Worm (Caenorhabditis elegans): ENCODE results near the gene tatn-1.
A peak's percentile ranks its signal among the peaks of the same experiment; 100 is the strongest.

Gene tatn-1

ce11 chrX:14812061-14812460 lies 21.3 kb downstream of the tatn-1 start, which contains the start of gene T04C10.3:
Gene T04C10.3 (plus strand): TSS chrX:14812361.
- TF ChIP-seq ceh-90 (tag; optimal IDR thresholded peaks at IDR 0.05) (no peak), dsc-1 (tag; optimal IDR thresholded peaks at IDR 0.05) (no peak), nhr-11 (tag; optimal IDR thresholded peaks at IDR 0.05) (no peak), snu-23 (GFP tag; optimal IDR thresholded peaks at IDR 0.05) (no peak), nhr-237 (tag; optimal IDR thresholded peaks at IDR 0.05) (no peak)

DNA sequence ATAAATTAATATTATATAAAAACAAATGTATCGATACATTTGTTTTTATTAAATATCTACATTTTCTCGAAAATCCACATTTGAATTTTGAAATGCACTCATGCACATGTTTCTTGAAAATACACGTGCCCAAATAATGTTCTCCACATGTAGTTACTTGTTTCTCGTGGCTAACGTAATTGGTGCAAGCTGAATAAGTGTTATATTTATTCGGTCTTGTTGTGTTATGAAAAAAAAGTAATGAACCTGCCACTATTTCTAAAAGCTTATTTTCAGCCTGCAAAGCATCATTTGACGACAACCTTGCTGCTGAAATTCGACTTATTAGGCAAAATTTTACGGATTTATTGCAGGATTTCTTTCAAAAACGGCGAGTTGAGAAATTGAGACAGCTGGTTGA lies 22.6 kb downstream of the tatn-1 start:
- TF ChIP-seq sptf-1 (tag; optimal IDR thresholded peaks at IDR 0.05) (no peak), ceh-8 (GFP tag; optimal IDR thresholded peaks at IDR 0.05) (peak; percentile 87), rnt-1 (tag; optimal IDR thresholded peaks at IDR 0.05) (peak; percentile 87), mab-9 (GFP tag; IDR thresholded peaks at IDR 0.05) (peak; percentile 79), efl-1 (optimal IDR thresholded peaks at IDR 0.05) (peak; percentile 58 to 62), efl-1 (GFP tag; optimal IDR thresholded peaks at IDR 0.05 in 1 of 2) (peak; percentile 7 to 93), efl-3 (GFP tag; optimal IDR thresholded peaks at IDR 0.05) (no peak), lin-35 (GFP tag; optimal IDR thresholded peaks at IDR 0.05) (peak; percentile 20 to 80), C16A3.4 (tag; optimal IDR thresholded peaks at IDR 0.05) (peak; percentile 81), unc-130 (tag; optimal IDR thresholded peaks at IDR 0.05) (no peak), C34B4.2 (tag; optimal IDR thresholded peaks at IDR 0.05) (no peak), elt-3 (tag; optimal IDR thresholded peaks at IDR 0.05) (peak in 2 of 6 experiments; percentile 3 to 73), jun-1 (tag; optimal IDR thresholded peaks at IDR 0.05) (peak; percentile 86), Y116A8C.19 (tag; optimal IDR thresholded peaks at IDR 0.05; ENCODE audit: borderline replicate concordance) (no peak), ets-5 (GFP tag; IDR thresholded peaks at IDR 0.05) (no peak), unc-62 (GFP tag; optimal IDR thresholded peaks at IDR 0.05) (no peak), fos-1 (tag; optimal IDR thresholded peaks at IDR 0.05) (peak; percentile 92), aha-1 (tag; optimal IDR thresholded peaks at IDR 0.05) (no peak), sox-4 (tag; optimal IDR thresholded peaks at IDR 0.05) (peak; percentile 75), nhr-71 (tag; optimal IDR thresholded peaks at IDR 0.05) (peak; percentile 86), F16B12.6 (tag; optimal IDR thresholded peaks at IDR 0.05) (no peak), ceh-90 (tag; optimal IDR thresholded peaks at IDR 0.05) (peak; percentile 29), egl-13 (tag; optimal IDR thresholded peaks at IDR 0.05) (peak; percentile 80), nhr-28 (tag; optimal IDR thresholded peaks at IDR 0.05) (no peak), mep-1 (tag; optimal IDR thresholded peaks at IDR 0.05) (peak; percentile 97), ceh-63 (GFP tag; optimal IDR thresholded peaks at IDR 0.05) (no peak), blmp-1 (tag; optimal IDR thresholded peaks at IDR 0.05) (peak; percentile 18), C04F5.9 (tag; optimal IDR thresholded peaks at IDR 0.05) (peak; percentile 23), lir-3 (tag; optimal IDR thresholded peaks at IDR 0.05; ENCODE audit: poor library complexity) (peak; percentile 66), tbx-2 (tag; optimal IDR thresholded peaks at IDR 0.05) (peak; percentile 84), alr-1 (tag; optimal IDR thresholded peaks at IDR 0.05; ENCODE audit: borderline replicate concordance) (no peak), isw-1 (GFP tag; IDR thresholded peaks at IDR 0.05) (peak; percentile 40), ztf-11 (tag; optimal IDR thresholded peaks at IDR 0.05) (peak in 1 of 2 experiments; percentile 52), skn-1 (tag; optimal IDR thresholded peaks at IDR 0.05) (peak; percentile 82), lin-13 (GFP tag; optimal IDR thresholded peaks at IDR 0.05) (peak; percentile 42), nhr-47 (tag; optimal IDR thresholded peaks at IDR 0.05) (peak; percentile 93), unc-30 (tag; optimal IDR thresholded peaks at IDR 0.05) (no peak), unc-86 (tag; optimal IDR thresholded peaks at IDR 0.05) (peak; percentile 55), zip-4 (GFP tag; optimal IDR thresholded peaks at IDR 0.05) (peak; percentile 81), pag-3 (tag; optimal IDR thresholded peaks at IDR 0.05; ENCODE audit: borderline replicate concordance, insufficient read depth) (no peak), sup-37 (GFP tag; optimal IDR thresholded peaks at IDR 0.05) (peak; percentile 66), mef-2 (tag; optimal IDR thresholded peaks at IDR 0.05) (no peak), nhr-90 (tag; optimal IDR thresholded peaks at IDR 0.05; ENCODE audit: poor library complexity) (peak; percentile 86), dsc-1 (tag; optimal IDR thresholded peaks at IDR 0.05) (peak; percentile 94), fkh-10 (GFP tag; optimal IDR thresholded peaks at IDR 0.05) (peak; percentile 66), vab-15 (tag; optimal IDR thresholded peaks at IDR 0.05) (no peak), nhr-19 (GFP tag; conservative IDR thresholded peaks at IDR 0.05) (peak; percentile 88), nhr-84 (tag; optimal IDR thresholded peaks at IDR 0.05) (no peak)

Measured in whole organism, L1 larva.